Worm (Caenorhabditis elegans): ENCODE data around the gene nlp-11.

nlp-11 gene

DNA sequence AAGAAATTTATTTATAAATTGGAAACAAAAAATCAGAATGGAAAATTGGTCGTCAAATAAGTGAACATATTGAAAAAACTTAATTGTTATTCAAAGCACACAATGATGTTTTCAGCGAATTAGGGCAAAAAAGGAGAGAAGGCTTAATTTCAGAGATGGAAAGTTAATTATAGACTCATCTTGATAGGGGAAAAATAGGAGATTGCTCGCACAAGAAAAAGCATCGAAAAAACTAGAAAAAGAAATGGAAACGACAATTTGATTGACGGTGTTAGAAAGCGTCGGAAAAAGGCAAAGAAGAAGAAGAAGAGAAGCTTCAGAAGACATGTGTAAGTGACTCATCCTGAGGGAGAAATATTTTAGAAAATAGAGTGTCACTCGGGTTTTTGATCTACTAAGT, 4.2 kb upstream of the nlp-11 start:
- TF ChIP-seq nhr-28 (tag; optimal IDR thresholded peaks at IDR 0.05) (no peak), ces-1 (GFP tag; optimal IDR thresholded peaks at IDR 0.05) (peak; percentile 17)

DNA sequence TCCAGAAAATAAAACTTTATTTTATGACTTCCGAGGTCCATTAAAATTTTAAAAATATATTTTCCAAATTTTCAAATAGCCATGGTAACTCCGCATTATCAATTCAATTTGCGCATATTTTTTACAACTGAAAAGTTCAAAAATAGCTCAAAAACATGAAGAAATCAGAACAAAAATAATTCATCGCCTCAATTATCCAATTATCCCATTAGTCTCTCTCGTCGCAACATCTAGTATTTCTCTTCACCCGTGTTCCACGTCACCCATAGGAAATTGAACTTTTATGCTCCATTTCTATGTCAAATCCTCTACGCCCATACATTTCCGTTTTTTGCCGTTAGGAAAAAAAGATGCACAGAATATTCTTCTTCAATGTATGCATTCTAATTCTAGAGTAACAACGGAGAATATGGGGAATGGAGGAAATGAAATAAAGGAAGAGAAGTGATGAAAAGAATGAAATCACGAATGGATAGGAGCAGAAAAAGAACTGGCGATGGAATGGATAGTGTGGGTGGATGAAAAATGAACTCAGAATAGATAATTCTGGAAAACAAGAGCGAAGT, 1.6 kb downstream of the nlp-11 start:
- TF ChIP-seq lin-32 (GFP tag; optimal IDR thresholded peaks at IDR 0.05) (no peak), ces-1 (GFP tag; optimal IDR thresholded peaks at IDR 0.05) (peak; percentile 48), sem-2 (GFP tag; optimal IDR thresholded peaks at IDR 0.05) (no peak)

DNA sequence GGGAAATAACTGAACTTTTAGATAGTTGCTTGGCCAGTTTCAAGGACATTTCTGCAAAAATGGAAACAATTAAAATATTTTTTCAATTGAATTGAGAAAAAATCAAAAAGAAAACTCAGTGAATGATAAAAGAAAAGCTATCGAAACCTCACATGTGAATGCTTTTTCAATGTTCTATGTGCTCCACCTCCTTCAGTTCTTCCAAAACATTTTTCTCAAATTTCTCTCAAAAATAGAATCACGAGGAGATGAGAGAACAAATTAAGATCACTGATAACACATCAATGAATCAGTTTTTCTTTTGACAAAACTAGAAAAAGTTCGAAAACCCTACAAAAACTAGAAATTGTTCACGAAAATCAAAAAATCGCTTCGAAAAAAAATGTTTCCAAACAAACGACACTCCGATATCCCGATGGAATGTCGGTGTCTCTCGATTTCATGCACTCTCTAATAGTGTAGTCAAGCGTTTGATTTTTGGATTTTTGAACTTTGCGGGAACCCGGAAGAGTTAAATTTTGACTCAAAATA, 5.0 kb downstream of the nlp-11 start, which contains the start of gene ZK1320.9:
TSS of gene ZK1320.9 (minus strand) at position 51 of the 531 bp plus-strand sequence.
- TF ChIP-seq mls-2 (tag; optimal IDR thresholded peaks at IDR 0.05) (no peak), cnd-1 (tag; optimal IDR thresholded peaks at IDR 0.05) (no peak), ceh-43 (GFP tag; optimal IDR thresholded peaks at IDR 0.05) (no peak), snpc-4 (tag; optimal IDR thresholded peaks at IDR 0.05) (no peak), mab-5 (tag; optimal IDR thresholded peaks at IDR 0.05) (no peak), elt-1 (tag; optimal IDR thresholded peaks at IDR 0.05; ENCODE audit: borderline replicate concordance, insufficient read depth) (no peak), zip-8 (tag; optimal IDR thresholded peaks at IDR 0.05) (no peak), lsy-2 (tag; optimal IDR thresholded peaks at IDR 0.05) (no peak), elt-3 (tag; optimal IDR thresholded peaks at IDR 0.05) (no peak), bed-3 (GFP tag; optimal IDR thresholded peaks at IDR 0.05) (no peak), sem-2 (GFP tag; optimal IDR thresholded peaks at IDR 0.05) (no peak), lin-32 (GFP tag; optimal IDR thresholded peaks at IDR 0.05) (no peak), M03D4.4 (tag; optimal IDR thresholded peaks at IDR 0.05) (no peak), tbx-8 (GFP tag; optimal IDR thresholded peaks at IDR 0.05) (no peak)

DNA sequence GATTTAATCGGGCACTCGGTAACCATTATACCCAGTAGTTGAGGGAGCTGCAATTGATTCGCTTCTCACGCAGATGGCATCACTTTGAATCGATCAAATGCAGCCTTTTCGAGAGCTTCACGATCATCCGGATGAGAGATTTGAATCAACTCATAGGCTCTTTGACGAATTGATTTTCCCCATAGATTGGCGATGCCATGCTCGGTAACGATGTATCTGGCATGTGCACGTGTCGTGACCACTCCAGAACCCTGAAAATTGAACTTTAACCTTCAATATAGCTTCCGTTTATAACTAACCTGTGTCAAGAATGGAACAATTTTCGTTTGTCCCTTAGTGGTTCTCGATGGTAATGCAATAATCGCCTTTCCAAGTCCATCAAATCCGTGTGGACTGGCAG, 7.6 kb downstream of the nlp-11 start:
- TF ChIP-seq zip-8 (tag; optimal IDR thresholded peaks at IDR 0.05) (no peak), cnd-1 (tag; optimal IDR thresholded peaks at IDR 0.05) (no peak), sptf-1 (tag; optimal IDR thresholded peaks at IDR 0.05) (no peak)

DNA sequence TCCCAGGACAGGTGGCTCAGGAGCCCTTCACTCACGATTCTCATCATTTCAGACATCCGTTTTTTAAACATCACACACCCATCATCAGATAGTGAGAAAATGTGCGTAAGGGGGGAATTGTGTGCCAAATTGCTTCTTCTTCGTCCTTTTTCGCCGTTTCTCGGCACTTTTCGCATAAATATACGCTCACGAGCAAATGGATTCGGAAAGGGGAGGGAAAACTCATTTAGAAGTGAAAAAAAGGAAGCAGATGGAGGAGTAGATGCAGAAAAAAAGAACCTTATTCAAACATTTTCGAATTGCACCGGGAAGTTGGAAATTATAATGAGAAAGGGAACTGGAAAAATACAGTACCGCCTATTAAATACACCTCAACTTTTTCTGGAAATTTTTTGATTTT, 9.7 kb downstream of the nlp-11 start:
- no peak for TF ChIP-seq mls-2 (tag; optimal IDR thresholded peaks at IDR 0.05)
- no peak for TF ChIP-seq flh-1 (GFP tag; optimal IDR thresholded peaks at IDR 0.05)
- peak; percentile 1 for TF ChIP-seq ces-1 (GFP tag; optimal IDR thresholded peaks at IDR 0.05)
- TF ChIP-seq hlh-1 (tag; optimal IDR thresholded peaks at IDR 0.05) = no peak
- TF ChIP-seq nhr-28 (tag; optimal IDR thresholded peaks at IDR 0.05) = no peak

DNA sequence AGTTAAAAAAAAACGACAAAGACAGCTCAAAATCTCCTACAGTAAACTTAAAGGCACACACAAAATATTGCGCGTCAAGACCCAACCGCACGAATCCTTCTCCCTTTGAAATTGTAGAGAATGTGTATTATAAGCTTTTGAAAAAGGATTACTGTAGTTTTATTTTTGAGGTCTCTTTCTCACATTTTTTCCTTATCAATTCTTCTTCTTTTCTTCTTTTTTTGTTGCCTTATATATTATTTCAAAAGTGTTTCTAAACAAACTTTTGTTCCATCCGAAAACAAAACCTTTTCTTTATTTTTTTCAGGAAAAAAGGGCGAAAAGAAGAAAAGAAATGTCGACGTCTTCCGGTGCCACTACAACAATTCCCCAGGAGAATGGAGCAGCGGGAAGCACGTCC, 11.2 kb downstream of the nlp-11 start, which contains the start of gene ZK1320.13:
TSS of gene ZK1320.13 (plus strand) at position 301 of the 400 bp plus-strand sequence.
- no peak for TF ChIP-seq lin-13 (tag; optimal IDR thresholded peaks at IDR 0.05)
- TF ChIP-seq ztf-11 (tag; optimal IDR thresholded peaks at IDR 0.05) = no peak
- no peak for TF ChIP-seq lin-32 (GFP tag; optimal IDR thresholded peaks at IDR 0.05)
- TF ChIP-seq nhr-28 (tag; optimal IDR thresholded peaks at IDR 0.05) = no peak
- no peak for TF ChIP-seq drap-1 (GFP tag; optimal IDR thresholded peaks at IDR 0.05)

DNA sequence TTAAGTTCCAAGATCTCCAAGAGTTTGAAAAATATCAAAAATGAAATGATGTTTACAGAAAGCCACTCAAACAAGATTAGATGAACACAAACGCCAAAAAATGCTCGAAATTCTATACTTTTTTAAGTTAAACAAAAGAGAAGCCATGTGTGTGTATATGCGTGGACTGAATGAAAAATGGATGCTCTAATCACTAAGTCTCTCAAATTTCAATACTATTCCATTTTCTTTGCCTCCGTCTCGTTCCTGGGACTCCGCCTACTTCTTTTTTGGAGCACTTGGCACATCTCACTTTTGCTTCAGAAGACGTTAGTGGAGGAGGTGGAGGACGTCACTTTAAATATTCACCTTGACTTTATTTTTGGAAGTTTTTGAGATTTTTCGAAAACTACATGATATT, 11.9 kb downstream of the nlp-11 start:
- TF ChIP-seq snpc-4 (tag; optimal IDR thresholded peaks at IDR 0.05) = no peak
- no peak for TF ChIP-seq hlh-1 (tag; optimal IDR thresholded peaks at IDR 0.05)
- TF ChIP-seq lsy-2 (tag; optimal IDR thresholded peaks at IDR 0.05) = no peak

DNA sequence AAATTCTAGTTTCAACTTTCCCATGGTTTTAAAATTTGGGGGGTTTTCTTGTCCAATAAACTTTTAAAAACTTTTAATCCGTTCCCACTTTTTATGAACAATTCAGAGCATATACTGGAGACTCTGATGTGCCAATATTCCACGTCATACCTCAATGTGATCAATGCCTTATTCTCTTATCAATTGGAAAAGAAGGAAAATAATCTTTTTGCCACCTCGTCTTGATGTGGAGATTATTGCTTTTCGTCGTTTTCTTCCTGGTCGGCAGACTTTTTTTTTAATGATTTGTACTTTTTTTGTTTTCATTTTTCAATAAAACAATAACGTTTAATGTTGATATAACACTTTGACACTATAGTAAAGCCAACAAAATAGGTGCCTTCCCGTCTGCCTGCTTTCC, 14.3 kb downstream of the nlp-11 start:
- no peak for TF ChIP-seq cnd-1 (tag; optimal IDR thresholded peaks at IDR 0.05)
- no peak for TF ChIP-seq flh-1 (GFP tag; optimal IDR thresholded peaks at IDR 0.05)
- TF ChIP-seq mls-2 (tag; optimal IDR thresholded peaks at IDR 0.05) = no peak
- TF ChIP-seq mep-1 (tag; optimal IDR thresholded peaks at IDR 0.05) = no peak
- TF ChIP-seq sem-2 (GFP tag; optimal IDR thresholded peaks at IDR 0.05) = no peak
- no peak for TF ChIP-seq sptf-1 (tag; optimal IDR thresholded peaks at IDR 0.05)
- TF ChIP-seq lsy-2 (tag; optimal IDR thresholded peaks at IDR 0.05) = no peak
- TF ChIP-seq ceh-39 (tag; optimal IDR thresholded peaks at IDR 0.05) = no peak
- TF ChIP-seq nhr-28 (tag; optimal IDR thresholded peaks at IDR 0.05) = no peak
- TF ChIP-seq nhr-76 (tag; optimal IDR thresholded peaks at IDR 0.05) = no peak
- TF ChIP-seq ztf-11 (tag; optimal IDR thresholded peaks at IDR 0.05) = no peak
- TF ChIP-seq blmp-1 (tag; optimal IDR thresholded peaks at IDR 0.05) = no peak
- no peak for TF ChIP-seq nhr-2 (tag; optimal IDR thresholded peaks at IDR 0.05)
- TF ChIP-seq nhr-12 (tag; optimal IDR thresholded peaks at IDR 0.05) = no peak

Measured in whole organism, mixed stage, embryonic.